Worm (Caenorhabditis elegans) whole organism, L3 larva: ENCODE results near the gene wht-6.

ENCODE experiments used
- R02D3.7 ChIP-seq: fragments of 150-350 bp; optimal IDR thresholded peaks from 2 replicates; lab custom pipeline; 2014; ENCODE audit warnings: missing biosample characterization, missing genetic modification characterization
- aly-2 ChIP-seq: fragments of 150-350 bp; optimal IDR thresholded peaks from 2 replicates; lab custom pipeline; 2014; ENCODE audit warnings: missing biosample characterization, missing genetic modification characterization
- ama-1 ChIP-seq: fragments of 150-350 bp; optimal IDR thresholded peaks from 2 replicates; lab custom pipeline; 2018
- ceh-28 ChIP-seq: fragments of 150-350 bp; optimal IDR thresholded peaks from 2 replicates; lab custom pipeline; 2014; ENCODE audit warnings: missing biosample characterization, missing genetic modification reagents, missing genetic modification characterization
- ceh-82 ChIP-seq: fragments of 150-350 bp; optimal IDR thresholded peaks from 2 replicates; lab custom pipeline; 2014; ENCODE audit warnings: missing biosample characterization, missing genetic modification characterization
- egl-27 ChIP-seq: sonication (generic microtip); optimal IDR thresholded peaks from 4 replicates; lab custom pipeline; 2017; ENCODE audit warnings: missing biosample characterization, missing genetic modification reagents, missing genetic modification characterization
- egl-5 ChIP-seq: fragments of 150-350 bp; optimal IDR thresholded peaks from 2 replicates; lab custom pipeline; 2017; ENCODE audit warnings: missing biosample characterization, missing genetic modification reagents, missing genetic modification characterization, inconsistent platforms
- elt-1 ChIP-seq: fragments of 150-350 bp; optimal IDR thresholded peaks from 2 replicates; lab custom pipeline; 2014; ENCODE audit warnings: missing biosample characterization, missing genetic modification characterization
- elt-2 ChIP-seq: sonication (generic microtip); optimal IDR thresholded peaks from 2 replicates; lab custom pipeline; 2016; ENCODE audit warnings: missing genetic modification reagents, mild to moderate bottlenecking, missing genetic modification characterization, missing compliant biosample characterization
- eor-1 ChIP-seq, 2 experiments: fragments of 150-350 bp; optimal IDR thresholded peaks; 2 replicates each; lab custom pipeline; 2014 to 2018; ENCODE audit warnings: missing biosample characterization in 2 of 2, missing genetic modification characterization in 2 of 2
- fkh-10 ChIP-seq: sonication (generic microtip); optimal IDR thresholded peaks from 2 replicates; lab custom pipeline; 2017; ENCODE audit warnings: missing biosample characterization, missing genetic modification reagents, missing genetic modification characterization
- fkh-2 ChIP-seq: fragments of 150-350 bp; optimal IDR thresholded peaks from 2 replicates; lab custom pipeline; 2014; ENCODE audit warnings: missing biosample characterization, missing genetic modification reagents, missing genetic modification characterization
- fos-1 ChIP-seq: fragments of 150-350 bp; optimal IDR thresholded peaks from 2 replicates; lab custom pipeline; 2014; ENCODE audit warnings: missing biosample characterization, missing genetic modification characterization
- hmg-11 ChIP-seq: sonication (generic microtip); optimal IDR thresholded peaks from 2 replicates; lab custom pipeline; 2016; ENCODE audit warnings: missing genetic modification characterization, missing compliant biosample characterization
- jun-1 ChIP-seq: fragments of 150-350 bp; optimal IDR thresholded peaks from 2 replicates; lab custom pipeline; 2014; ENCODE audit warnings: missing biosample characterization, missing genetic modification reagents, missing genetic modification characterization
- lin-15B ChIP-seq: fragments of 150-350 bp; optimal IDR thresholded peaks from 2 replicates; lab custom pipeline; 2014; ENCODE audit warnings: missing biosample characterization, missing genetic modification characterization
- lin-39 ChIP-seq: fragments of 150-350 bp; optimal IDR thresholded peaks from 2 replicates; lab custom pipeline; 2018; ENCODE audit warnings: missing biosample characterization, missing genetic modification reagents, missing genetic modification characterization
- lsy-12 ChIP-seq: sonication (generic microtip); optimal IDR thresholded peaks from 2 replicates; lab custom pipeline; 2016; ENCODE audit warnings: mild to moderate bottlenecking, missing genetic modification characterization, missing compliant biosample characterization
- mdl-1 ChIP-seq: fragments of 150-350 bp; optimal IDR thresholded peaks from 2 replicates; lab custom pipeline; 2014; ENCODE audit warnings: missing biosample characterization, missing genetic modification characterization
- nfya-1 ChIP-seq: sonication (generic microtip); optimal IDR thresholded peaks from 2 replicates; lab custom pipeline; 2017; ENCODE audit warnings: missing genetic modification characterization, mild to moderate bottlenecking, missing compliant biosample characterization, antibody characterized with exemption, moderate library complexity; ENCODE audit not compliant: insufficient read depth
- nhr-11 ChIP-seq: fragments of 150-350 bp; optimal IDR thresholded peaks from 2 replicates; lab custom pipeline; 2014; ENCODE audit warnings: missing biosample characterization, missing genetic modification characterization
- nhr-23 ChIP-seq: fragments of 150-350 bp; optimal IDR thresholded peaks from 2 replicates; lab custom pipeline; 2014; ENCODE audit warnings: missing biosample characterization, missing genetic modification reagents, missing genetic modification characterization
- nhr-237 ChIP-seq: fragments of 150-350 bp; optimal IDR thresholded peaks from 2 replicates; lab custom pipeline; 2014; ENCODE audit warnings: missing biosample characterization, missing genetic modification characterization
- nhr-25 ChIP-seq: sonication (generic microtip); optimal IDR thresholded peaks from 2 replicates; lab custom pipeline; 2017; ENCODE audit warnings: missing biosample characterization, missing genetic modification characterization
- nhr-28 ChIP-seq: fragments of 150-350 bp; optimal IDR thresholded peaks from 2 replicates; lab custom pipeline; 2014; ENCODE audit warnings: missing biosample characterization, missing genetic modification characterization
- nhr-43 ChIP-seq: sonication (generic microtip); optimal IDR thresholded peaks from 2 replicates; lab custom pipeline; 2016; ENCODE audit warnings: mild to moderate bottlenecking, missing genetic modification characterization, missing compliant biosample characterization; ENCODE audit not compliant: poor library complexity, severe bottlenecking
- nhr-67 ChIP-seq: fragments of 150-350 bp; optimal IDR thresholded peaks from 2 replicates; lab custom pipeline; 2014; ENCODE audit warnings: missing biosample characterization, missing genetic modification characterization
- nhr-76 ChIP-seq: fragments of 150-350 bp; sonication (generic microtip); optimal IDR thresholded peaks from 5 replicates; lab custom pipeline; 2014; ENCODE audit warnings: missing biosample characterization, missing genetic modification characterization
- nhr-77 ChIP-seq: fragments of 150-350 bp; optimal IDR thresholded peaks from 2 replicates; lab custom pipeline; 2014; ENCODE audit warnings: missing biosample characterization, missing genetic modification characterization
- pqm-1 ChIP-seq: fragments of 150-350 bp; optimal IDR thresholded peaks from 2 replicates; lab custom pipeline; 2017; ENCODE audit warnings: missing biosample characterization, missing genetic modification characterization, inconsistent platforms
- sea-2 ChIP-seq: fragments of 150-350 bp; sonication (generic microtip); optimal IDR thresholded peaks from 4 replicates; lab custom pipeline; 2014; ENCODE audit warnings: missing biosample characterization, missing genetic modification reagents, missing genetic modification characterization
- skn-1 ChIP-seq: fragments of 150-350 bp; optimal IDR thresholded peaks from 2 replicates; lab custom pipeline; 2014; ENCODE audit warnings: missing biosample characterization, missing genetic modification characterization
- zag-1 ChIP-seq: fragments of 150-350 bp; optimal IDR thresholded peaks from 2 replicates; lab custom pipeline; 2014; ENCODE audit warnings: missing biosample characterization, missing genetic modification characterization

The wht-6 gene

ce11 chrIII:6431766-6432228 lies 39.8 kb upstream of the wht-6 start, which contains the start of the genes mrps-17 and txdc-9:
mrps-17 (minus strand) TSS chrIII:6431798.
txdc-9 (plus strand) TSS chrIII:6432178.
- no peak for TF ChIP-seq ceh-82 (tag; lab: Kevin White, UChicago)
- peak; percentile 67 for TF ChIP-seq skn-1
- peak; percentile 44 for TF ChIP-seq pqm-1
- peak; percentile 1 for TF ChIP-seq ama-1 (lab: Kevin White, UChicago)
- TF ChIP-seq nhr-11 (tag; lab: Kevin White, UChicago) = peak; percentile 14
- peak; percentile 33 for TF ChIP-seq elt-2 (tag; lab: Kevin White, UChicago)
- TF ChIP-seq nhr-25 (tag; lab: Kevin White, UChicago) = peak; percentile 50
- peak; percentile 89 for TF ChIP-seq lin-15B (tag; lab: Kevin White, UChicago)
- TF ChIP-seq nhr-237 (tag; lab: Kevin White, UChicago) = no peak
- peak; percentile 59 for TF ChIP-seq ceh-28
- peak; percentile 37 for TF ChIP-seq fkh-10 (GFP tag; lab: Kevin White, UChicago)
- TF ChIP-seq nhr-23 (tag; lab: Kevin White, UChicago) = peak; percentile 73
- peak; percentile 14 for TF ChIP-seq lsy-12 (tag; lab: Kevin White, UChicago)
- peak; percentile 74 for TF ChIP-seq egl-5 (tag; lab: Kevin White, UChicago)
- TF ChIP-seq aly-2 (tag; lab: Kevin White, UChicago) = no peak
- no peak for TF ChIP-seq nhr-28 (tag; lab: Kevin White, UChicago)
- peak; percentile 72 for TF ChIP-seq lin-39
- peak; percentile 69 for TF ChIP-seq hmg-11 (tag; lab: Kevin White, UChicago)
- TF ChIP-seq R02D3.7 = peak; percentile 32

ce11 chrIII:6432939-6433338 lies 38.6 kb upstream of the wht-6 start, which contains the start of gene vps-16:
vps-16 (plus strand) TSS chrIII:6433239.
- TF ChIP-seq lin-15B (tag; lab: Kevin White, UChicago) (no peak), ceh-82 (tag; lab: Kevin White, UChicago) (no peak), jun-1 (tag; lab: Kevin White, UChicago) (no peak), fkh-2 (tag; lab: Kevin White, UChicago) (no peak), egl-5 (tag; lab: Kevin White, UChicago) (no peak), nhr-76 (tag; lab: Kevin White, UChicago) (no peak), zag-1 (tag; lab: Kevin White, UChicago) (no peak), nhr-67 (tag; lab: Kevin White, UChicago) (no peak), nhr-43 (no peak), egl-27 (tag; lab: Kevin White, UChicago) (no peak), lsy-12 (tag; lab: Kevin White, UChicago) (no peak)
- TF ChIP-seq, all 47 proteins: peak for 0

ce11 chrIII:6436308-6436707 lies 35.2 kb upstream of the wht-6 start, which contains the start of gene C05D11.1:
C05D11.1 (plus strand) TSS chrIII:6436608.
- TF ChIP-seq nhr-43 (no peak), jun-1 (tag; lab: Kevin White, UChicago) (no peak), hmg-11 (tag; lab: Kevin White, UChicago) (no peak), lin-39 (no peak), nhr-11 (tag; lab: Kevin White, UChicago) (no peak), mdl-1 (no peak), fos-1 (tag; lab: Kevin White, UChicago) (no peak), zag-1 (tag; lab: Kevin White, UChicago) (no peak), egl-5 (tag; lab: Kevin White, UChicago) (no peak), eor-1 (tag; optimal IDR thresholded peaks at IDR 0.05; lab: Kevin White, UChicago) (no peak), lin-15B (tag; lab: Kevin White, UChicago) (no peak), nhr-76 (tag; lab: Kevin White, UChicago) (no peak), egl-27 (tag; lab: Kevin White, UChicago) (no peak), nfya-1 (tag; lab: Kevin White, UChicago) (no peak), elt-1 (tag; lab: Kevin White, UChicago) (no peak), nhr-67 (tag; lab: Kevin White, UChicago) (no peak), nhr-77 (no peak), sea-2 (GFP tag; lab: Kevin White, UChicago) (no peak)

ce11 chrIII:6439854-6440253 lies 31.7 kb upstream of the wht-6 start:
- TF ChIP-seq fkh-10 (GFP tag; lab: Kevin White, UChicago) = no peak
